Worm (Caenorhabditis elegans) whole organism, L1 larva: ENCODE data around the gene ldh-1.

Experiments used
- C16A3.4 ChIP-seq: fragments of 150-350 bp; optimal IDR thresholded peaks from 2 replicates; lab custom pipeline; 2014; ENCODE audit warnings: missing biosample characterization, missing genetic modification characterization
- C34B4.2 ChIP-seq: sonication (generic microtip); optimal IDR thresholded peaks from 2 replicates; lab custom pipeline; 2017; ENCODE audit warnings: mild to moderate bottlenecking, missing genetic modification characterization, missing compliant biosample characterization
- Y116A8C.19 ChIP-seq: sonication (generic microtip); optimal IDR thresholded peaks from 2 replicates; lab custom pipeline; 2016; ENCODE audit warnings: missing compliant biosample characterization, missing genetic modification characterization, borderline replicate concordance
- aha-1 ChIP-seq: fragments of 150-350 bp; optimal IDR thresholded peaks from 2 replicates; lab custom pipeline; 2014; ENCODE audit warnings: missing biosample characterization, missing genetic modification characterization
- alr-1 ChIP-seq: fragments of 200-800 bp; sonication (Bioruptor generic); optimal IDR thresholded peaks from 2 replicates; lab custom pipeline; 2018; ENCODE audit warnings: borderline replicate concordance, mild to moderate bottlenecking, missing genetic modification characterization, missing compliant biosample characterization
- aly-2 ChIP-seq: fragments of 150-350 bp; optimal IDR thresholded peaks from 2 replicates; lab custom pipeline; 2014; ENCODE audit warnings: missing biosample characterization, missing genetic modification characterization
- blmp-1 ChIP-seq: fragments of 150-350 bp; optimal IDR thresholded peaks from 2 replicates; lab custom pipeline; 2014; ENCODE audit warnings: missing biosample characterization, missing genetic modification characterization
- ceh-82 ChIP-seq, 3 experiments: fragments of 150-350 bp in 1 of 3; sonication (generic microtip) in 2 of 3; optimal IDR thresholded peaks; 2 replicates each; lab custom pipeline; 2014 to 2017; ENCODE audit warnings: missing biosample characterization in 3 of 3, missing genetic modification characterization in 3 of 3
- ceh-90 ChIP-seq: sonication (generic microtip); optimal IDR thresholded peaks from 2 replicates; lab custom pipeline; 2016; ENCODE audit warnings: missing genetic modification characterization, missing compliant biosample characterization
- ces-1 ChIP-seq: fragments of 150-350 bp; optimal IDR thresholded peaks from 2 replicates; lab custom pipeline; 2014; ENCODE audit warnings: missing biosample characterization, missing genetic modification reagents, missing genetic modification characterization
- dpl-1 ChIP-seq, 3 experiments: fragments of 150-350 bp in 2 of 3; sonication (generic microtip) in 1 of 3; optimal IDR thresholded peaks; 2 replicates each; lab custom pipeline; 2014 to 2017; ENCODE audit warnings: missing biosample characterization in 3 of 3, missing genetic modification characterization in 3 of 3, missing genetic modification reagents in 3 of 3
- dsc-1 ChIP-seq: sonication (generic microtip); optimal IDR thresholded peaks from 2 replicates; lab custom pipeline; 2016; ENCODE audit warnings: mild to moderate bottlenecking, missing genetic modification characterization, missing compliant biosample characterization
- efl-1 ChIP-seq, 4 experiments: fragments of 150-350 bp; optimal IDR thresholded peaks in 3 of 4; peaks in 1 of 4; 1 replicate in 1 of 4; 2 replicates in 3 of 4; lab custom pipeline; 2014; ENCODE audit warnings: missing biosample characterization in 2 of 4, missing genetic modification characterization in 2 of 4, missing genetic modification reagents in 2 of 4
- efl-3 ChIP-seq: fragments of 200-800 bp; sonication (Bioruptor generic); optimal IDR thresholded peaks from 2 replicates; lab custom pipeline; 2018; ENCODE audit warnings: mild to moderate bottlenecking, missing genetic modification characterization, missing compliant biosample characterization
- egl-13 ChIP-seq: sonication (generic microtip); optimal IDR thresholded peaks from 2 replicates; lab custom pipeline; 2016; ENCODE audit warnings: missing genotype, missing genetic modification reagents, missing genetic modification characterization, missing compliant biosample characterization
- egl-27 ChIP-seq, 2 experiments: fragments of 150-350 bp in 1 of 2; sonication (generic microtip); optimal IDR thresholded peaks; 3 replicates each; lab custom pipeline; 2017 to 2018; ENCODE audit warnings: missing biosample characterization in 2 of 2, missing genetic modification characterization in 2 of 2, missing genetic modification reagents in 2 of 2
- elt-2 ChIP-seq: sonication (generic microtip); optimal IDR thresholded peaks from 2 replicates; lab custom pipeline; 2016; ENCODE audit warnings: missing genetic modification characterization, mild to moderate bottlenecking, inconsistent platforms, missing compliant biosample characterization, missing genetic modification reagents
- fkh-4 ChIP-seq: sonication (generic microtip); optimal IDR thresholded peaks from 2 replicates; lab custom pipeline; 2016; ENCODE audit warnings: missing compliant biosample characterization, missing genetic modification characterization, borderline replicate concordance
- fkh-8 ChIP-seq: sonication (generic microtip); optimal IDR thresholded peaks from 2 replicates; lab custom pipeline; 2016; ENCODE audit warnings: mild to moderate bottlenecking, missing genetic modification characterization, missing compliant biosample characterization
- grh-1 ChIP-seq: fragments of 200-800 bp; sonication (Bioruptor generic); IDR thresholded peaks from 2 replicates; pipeline ENCODE4 v1.3.6; 2022; ENCODE audit warnings: missing genetic modification reagents, missing genetic modification characterization, missing compliant biosample characterization
- hlh-4 ChIP-seq: sonication (generic microtip); optimal IDR thresholded peaks from 2 replicates; lab custom pipeline; 2016; ENCODE audit warnings: mild to moderate bottlenecking, missing genetic modification characterization, missing compliant biosample characterization
- hpl-2 ChIP-seq: fragments of 150-350 bp; optimal IDR thresholded peaks from 2 replicates; lab custom pipeline; 2014; ENCODE audit warnings: missing biosample characterization, missing genetic modification reagents, missing genetic modification characterization
- isw-1 ChIP-seq: fragments of 200-800 bp; sonication (Bioruptor generic); IDR thresholded peaks from 2 replicates; pipeline ENCODE4 v1.3.6; 2022; ENCODE audit warnings: missing genetic modification characterization, missing compliant biosample characterization
- jun-1 ChIP-seq: fragments of 150-350 bp; optimal IDR thresholded peaks from 2 replicates; lab custom pipeline; 2014; ENCODE audit warnings: missing biosample characterization, missing genetic modification reagents, missing genetic modification characterization
- lin-13 ChIP-seq: fragments of 150-350 bp; optimal IDR thresholded peaks from 2 replicates; lab custom pipeline; 2014; ENCODE audit warnings: missing biosample characterization, missing genetic modification reagents, missing genetic modification characterization
- lin-15B ChIP-seq: fragments of 150-350 bp; sonication (generic microtip); optimal IDR thresholded peaks from 3 replicates; lab custom pipeline; 2014; ENCODE audit warnings: missing biosample characterization, missing genetic modification characterization
- lin-39 ChIP-seq: fragments of 150-350 bp; optimal IDR thresholded peaks from 2 replicates; lab custom pipeline; 2014; ENCODE audit warnings: missing biosample characterization, missing genetic modification reagents, missing genetic modification characterization
- lir-3 ChIP-seq: sonication (generic microtip); optimal IDR thresholded peaks from 2 replicates; lab custom pipeline; 2016; ENCODE audit warnings: mild to moderate bottlenecking, missing genetic modification characterization, moderate library complexity, missing compliant biosample characterization; ENCODE audit not compliant: poor library complexity
- mab-9 ChIP-seq: fragments of 200-800 bp; sonication (Bioruptor generic); IDR thresholded peaks from 2 replicates; pipeline ENCODE4 v1.3.6; 2022; ENCODE audit warnings: missing genetic modification reagents, missing genetic modification characterization, missing compliant biosample characterization
- mef-2 ChIP-seq: fragments of 150-350 bp; optimal IDR thresholded peaks from 2 replicates; lab custom pipeline; 2014; ENCODE audit warnings: missing biosample characterization, missing genetic modification characterization
- nhr-11 ChIP-seq: fragments of 150-350 bp; optimal IDR thresholded peaks from 2 replicates; lab custom pipeline; 2014; ENCODE audit warnings: missing biosample characterization, missing genetic modification characterization
- nhr-12 ChIP-seq: sonication (generic microtip); optimal IDR thresholded peaks from 2 replicates; lab custom pipeline; 2017; ENCODE audit warnings: missing biosample characterization, missing genetic modification characterization
- nhr-19 ChIP-seq: fragments of 200-800 bp; sonication (Bioruptor generic); conservative IDR thresholded peaks from 2 replicates; pipeline ENCODE4 v1.3.6; 2022; ENCODE audit warnings: missing genetic modification characterization, missing compliant biosample characterization
- nhr-20 ChIP-seq: sonication (generic microtip); optimal IDR thresholded peaks from 2 replicates; lab custom pipeline; 2016; ENCODE audit warnings: mild to moderate bottlenecking, missing genetic modification characterization, missing compliant biosample characterization
- nhr-237 ChIP-seq: fragments of 150-350 bp; optimal IDR thresholded peaks from 2 replicates; lab custom pipeline; 2014; ENCODE audit warnings: missing biosample characterization, missing genetic modification characterization
- nhr-76 ChIP-seq: sonication (generic microtip); optimal IDR thresholded peaks from 2 replicates; lab custom pipeline; 2017; ENCODE audit warnings: missing biosample characterization, missing genetic modification characterization
- nhr-84 ChIP-seq: sonication (generic microtip); optimal IDR thresholded peaks from 2 replicates; lab custom pipeline; 2017; ENCODE audit warnings: missing biosample characterization, missing genetic modification characterization
- nhr-85 ChIP-seq: sonication (generic microtip); peaks from one replicate; lab custom pipeline; 2016; ENCODE audit warnings: missing genetic modification characterization, inconsistent platforms, missing compliant biosample characterization
- rnt-1 ChIP-seq: sonication (generic microtip); optimal IDR thresholded peaks from 2 replicates; lab custom pipeline; 2016; ENCODE audit warnings: mild to moderate bottlenecking, missing genetic modification characterization, moderate library complexity, missing compliant biosample characterization
- skn-1 ChIP-seq: fragments of 150-350 bp; optimal IDR thresholded peaks from 2 replicates; lab custom pipeline; 2014; ENCODE audit warnings: missing biosample characterization, missing genetic modification characterization
- snu-23 ChIP-seq: sonication (generic microtip); optimal IDR thresholded peaks from 2 replicates; lab custom pipeline; 2016; ENCODE audit warnings: missing genetic modification characterization, missing compliant biosample characterization
- sox-4 ChIP-seq: sonication (generic microtip); optimal IDR thresholded peaks from 2 replicates; lab custom pipeline; 2016; ENCODE audit warnings: missing genetic modification characterization, missing compliant biosample characterization
- sup-37 ChIP-seq: fragments of 200-800 bp; sonication (Bioruptor generic); optimal IDR thresholded peaks from 2 replicates; lab custom pipeline; 2018; ENCODE audit warnings: mild to moderate bottlenecking, missing genetic modification characterization, missing compliant biosample characterization
- tbx-2 ChIP-seq: sonication (generic microtip); optimal IDR thresholded peaks from 2 replicates; lab custom pipeline; 2016; ENCODE audit warnings: missing genetic modification characterization, missing compliant biosample characterization
- tlp-1 ChIP-seq: fragments of 150-350 bp; optimal IDR thresholded peaks from 2 replicates; lab custom pipeline; 2014; ENCODE audit warnings: missing biosample characterization, missing genetic modification characterization
- unc-62 ChIP-seq: fragments of 150-350 bp; optimal IDR thresholded peaks from 2 replicates; lab custom pipeline; 2014; ENCODE audit warnings: missing biosample characterization, missing genetic modification reagents, missing genetic modification characterization
- unc-86 ChIP-seq: sonication (generic microtip); optimal IDR thresholded peaks from 2 replicates; lab custom pipeline; 2016; ENCODE audit warnings: missing genetic modification characterization, missing compliant biosample characterization
- vab-15 ChIP-seq: sonication (generic microtip); optimal IDR thresholded peaks from 2 replicates; lab custom pipeline; 2017; ENCODE audit warnings: missing genotype, mild to moderate bottlenecking, missing genetic modification characterization, missing compliant biosample characterization
- xbp-1 ChIP-seq: sonication (generic microtip); optimal IDR thresholded peaks from 2 replicates; lab custom pipeline; 2016; ENCODE audit warnings: missing genetic modification characterization, missing compliant biosample characterization
- ztf-11 ChIP-seq, 2 experiments: sonication (generic microtip); optimal IDR thresholded peaks; 2 replicates each; lab custom pipeline; 2016 to 2017; ENCODE audit warnings: missing genetic modification characterization in 2 of 2, missing biosample characterization in 1 of 2, missing compliant biosample characterization in 1 of 2

The ldh-1 gene

DNA sequence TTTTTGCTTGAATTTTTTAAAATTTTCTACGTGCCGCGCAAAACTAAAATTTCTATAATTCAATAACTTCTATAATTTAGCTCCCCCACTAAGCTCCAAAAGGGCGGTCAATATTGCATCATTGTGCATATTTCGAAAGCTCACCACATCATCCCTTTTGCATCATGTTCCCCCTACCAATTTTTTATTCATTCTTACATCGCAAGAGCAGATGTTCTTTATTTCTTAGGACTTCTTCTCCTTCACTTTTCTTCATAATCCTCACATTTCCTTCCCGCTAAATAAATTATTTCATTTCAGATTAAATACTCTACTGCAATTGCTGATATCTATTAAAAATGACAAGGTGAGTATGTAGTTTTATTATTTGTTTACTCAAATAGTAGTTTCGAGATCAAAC is at the start of gene ldh-1:
Gene ldh-1, plus strand, starts transcription at position 301 of the 400 bp plus-strand sequence.
- TF ChIP-seq aha-1 (tag; lab: Kevin White, UChicago) (no peak), dsc-1 (peak; percentile 40)
- TF ChIP-seq, all 84 proteins: peak for 1

DNA sequence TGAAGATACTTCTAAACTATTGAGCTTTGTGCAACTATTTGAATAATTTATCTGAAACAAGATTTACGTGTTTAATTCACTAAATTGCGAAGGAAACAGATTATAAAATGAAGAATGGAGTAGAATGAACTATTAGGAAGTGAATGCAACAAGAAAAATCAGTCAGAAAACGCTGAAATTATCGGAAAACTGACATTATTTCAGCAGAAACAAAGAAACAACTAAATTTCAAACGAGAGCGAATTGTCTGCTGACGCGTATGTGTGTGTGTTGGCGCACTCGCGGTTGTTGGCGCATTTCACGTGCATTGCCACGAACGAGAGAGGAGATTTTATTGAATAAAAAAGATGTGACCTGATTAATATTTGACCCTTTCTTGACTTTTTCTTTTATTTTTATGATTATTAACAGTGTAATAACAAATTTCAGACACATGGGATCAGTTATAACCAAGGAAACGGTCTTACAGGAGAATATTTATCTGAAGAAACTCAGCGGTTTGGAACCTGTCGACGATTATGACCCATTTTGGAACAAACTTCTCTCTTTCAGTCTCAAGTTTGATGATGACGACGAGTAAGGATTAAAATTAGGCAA is 48.0 kb upstream of the ldh-1 start, which contains the start of the genes trr-1 and C47D12.2:
Gene trr-1, minus strand, starts transcription at position 51 of the 597 bp plus-strand sequence.
Gene C47D12.2, plus strand, starts transcription at position 430 of the 597 bp plus-strand sequence.
- TF ChIP-seq lir-3 (tag; lab: Kevin White, UChicago) (peak; percentile 36), nhr-85 (peak; percentile 80), fkh-8 (tag; lab: Kevin White, UChicago) (peak; percentile 26), mef-2 (tag; lab: Kevin White, UChicago) (no peak), mab-9 (GFP tag; lab: Robert Waterston, UW) (no peak), blmp-1 (tag; lab: Kevin White, UChicago) (no peak), elt-2 (peak; percentile 5), xbp-1 (tag; lab: Kevin White, UChicago) (peak; percentile 79), grh-1 (GFP tag; lab: Robert Waterston, UW) (peak; percentile 59; the same call in 1 of the 2 replicates), ztf-11 (tag; optimal IDR thresholded peaks at IDR 0.05; lab: Kevin White, UChicago) (peak in 1 of 2 experiments; percentile 28), nhr-12 (tag; lab: Kevin White, UChicago) (no peak), jun-1 (tag; lab: Kevin White, UChicago) (peak; percentile 44), nhr-76 (tag; lab: Kevin White, UChicago) (no peak), sox-4 (tag; lab: Kevin White, UChicago) (no peak), Y116A8C.19 (tag; lab: Kevin White, UChicago) (no peak), ces-1 (no peak), alr-1 (no peak), nhr-237 (tag; lab: Kevin White, UChicago) (no peak), rnt-1 (tag; lab: Kevin White, UChicago) (peak; percentile 87), tlp-1 (tag; lab: Kevin White, UChicago) (no peak), isw-1 (GFP tag; lab: Robert Waterston, UW) (peak; percentile 47), nhr-19 (GFP tag; lab: Robert Waterston, UW) (peak; percentile 68), lin-13 (peak; percentile 39), hpl-2 (GFP tag; lab: Kevin White, UChicago) (peak; percentile 58), efl-1 (optimal IDR thresholded peaks at IDR 0.05; lab: Kevin White, UChicago) (peak; percentile 79 to 87), efl-1 (GFP tag; optimal IDR thresholded peaks at IDR 0.05 in 1 of 2; lab: Kevin White, UChicago) (peak; percentile 85 to 98), ceh-82 (tag; optimal IDR thresholded peaks at IDR 0.05; lab: Kevin White, UChicago) (peak; percentile 42 to 77 (median 74)), C34B4.2 (no peak), sup-37 (GFP tag; lab: Kevin White, UChicago) (no peak), lin-39 (tag; lab: Kevin White, UChicago) (no peak), fkh-4 (tag; lab: Kevin White, UChicago) (peak; percentile 14), hlh-4 (tag; lab: Kevin White, UChicago) (no peak), efl-3 (GFP tag; lab: Kevin White, UChicago) (no peak), aly-2 (tag; lab: Kevin White, UChicago) (peak; percentile 49), snu-23 (GFP tag; lab: Kevin White, UChicago) (peak; percentile 82), skn-1 (tag; lab: Kevin White, UChicago) (peak; percentile 84), C16A3.4 (tag; lab: Kevin White, UChicago) (peak; percentile 82), dpl-1 (GFP tag; optimal IDR thresholded peaks at IDR 0.05; lab: Kevin White, UChicago) (peak; percentile 81 to 88 (median 87)), tbx-2 (tag; lab: Kevin White, UChicago) (no peak), nhr-84 (tag; lab: Kevin White, UChicago) (no peak), egl-27 (tag; optimal IDR thresholded peaks at IDR 0.05; lab: Kevin White, UChicago) (no peak), ceh-90 (tag; lab: Kevin White, UChicago) (no peak), unc-62 (no peak), egl-13 (tag; lab: Kevin White, UChicago) (peak; percentile 2), lin-15B (tag; lab: Kevin White, UChicago) (peak; percentile 62), vab-15 (tag; lab: Kevin White, UChicago) (no peak), nhr-20 (peak; percentile 68), unc-86 (peak; percentile 48), nhr-11 (tag; lab: Kevin White, UChicago) (no peak)
